Worm (Caenorhabditis elegans) whole organism, L4 larva: ENCODE measurements around the gene clc-22.

ENCODE experiments used
- ZK337.2 ChIP-seq: fragments of 200-800 bp; sonication (Bioruptor generic); IDR thresholded peaks from 2 replicates; pipeline ENCODE4 v1.3.6; 2022; ENCODE audit warnings: missing genetic modification reagents, missing genetic modification characterization, missing compliant biosample characterization
- hlh-30 ChIP-seq: sonication (generic microtip); optimal IDR thresholded peaks from 2 replicates; lab custom pipeline; 2017; ENCODE audit warnings: antibody characterized with exemption, mild to moderate bottlenecking, missing genetic modification characterization, missing compliant biosample characterization; ENCODE audit not compliant: insufficient read depth
- lin-15B ChIP-seq: fragments of 150-350 bp; sonication (generic microtip); optimal IDR thresholded peaks from 3 replicates; lab custom pipeline; 2014; ENCODE audit warnings: missing biosample characterization, missing genetic modification characterization
- zip-2 ChIP-seq: fragments of 150-350 bp; optimal IDR thresholded peaks from 2 replicates; lab custom pipeline; 2014; ENCODE audit warnings: missing biosample characterization, missing genetic modification characterization

- TF ChIP-seq zip-2 (tag; lab: Kevin White, UChicago) (no peak), ZK337.2 (no peak), hlh-30 (tag; lab: Kevin White, UChicago) (no peak), lin-15B (tag; lab: Kevin White, UChicago) (no peak)
Measured at ce11 chrII:3978198-3978597, 17.7 kb downstream of the clc-22 start.
